Fruit fly (Drosophila melanogaster): ENCODE results near the gene CG12320.

Gene CG12320

dm6 chr3R:18235879-18236278 lies 16.7 kb downstream of the CG12320 start, which contains the start of gene repo:
repo (plus strand) TSS chr3R:18236192.
- peak; percentile 61; the same call in 2 of the 3 replicates for TF ChIP-seq CG4496 (GFP tag; IDR thresholded peaks at IDR 0.05)
- no peak for TF ChIP-seq Pif1B (GFP tag; optimal IDR thresholded peaks at IDR 0.05)
- TF ChIP-seq CG13204 (GFP tag; optimal IDR thresholded peaks at IDR 0.05), result peak; percentile 3

- TF ChIP-seq gl (tag; optimal IDR thresholded peaks at IDR 0.05), result no peak
- 0 out of 3 replicates have a peak, but pooled peaks have one; percentile 14 for TF ChIP-seq fd96Ca (GFP tag; IDR thresholded peaks at IDR 0.05)
These were observed 17.8 kb downstream of the CG12320 start for dm6 chr3R:18234699-18235257.

DNA sequence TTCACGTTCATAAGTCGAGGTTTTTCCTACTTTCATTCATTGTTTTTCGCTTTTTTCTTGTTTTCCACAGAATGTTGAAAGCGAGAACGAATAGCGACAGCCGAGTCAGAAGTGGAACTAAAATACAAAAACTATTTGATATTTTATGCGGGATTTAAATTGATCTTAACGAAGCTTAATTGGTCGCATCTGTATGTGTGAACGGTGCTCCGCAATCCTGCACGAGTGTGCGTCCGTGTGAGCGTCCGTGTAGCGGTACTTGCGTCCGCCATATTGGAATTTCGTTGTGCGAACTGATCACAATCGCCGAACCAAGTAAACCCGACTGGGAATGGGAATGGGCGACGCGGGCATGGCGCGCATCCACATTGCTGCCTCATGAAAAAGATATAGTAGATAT lies 20.3 kb downstream of the CG12320 start:
- no peak for TF ChIP-seq EcR (GFP tag; optimal IDR thresholded peaks at IDR 0.05)
- TF ChIP-seq CG8301 (tag; optimal IDR thresholded peaks at IDR 0.05), result no peak
- no peak for TF ChIP-seq CG15710 (tag; optimal IDR thresholded peaks at IDR 0.05)
- TF ChIP-seq CG9948 (tag; optimal IDR thresholded peaks at IDR 0.05), result no peak
- no peak for TF ChIP-seq D1 (tag; optimal IDR thresholded peaks at IDR 0.05)
- TF ChIP-seq CG14655 (GFP tag; optimal IDR thresholded peaks at IDR 0.05), result no peak
- no peak for TF ChIP-seq CG8159 (tag; optimal IDR thresholded peaks at IDR 0.05)

- no peak for TF ChIP-seq rn (GFP tag; IDR thresholded peaks at IDR 0.05)
- no peak for TF ChIP-seq gl (tag; optimal IDR thresholded peaks at IDR 0.05)
- TF ChIP-seq CG17806 (tag; optimal IDR thresholded peaks at IDR 0.05), result no peak
- no peak for TF ChIP-seq Ets98B (GFP tag; IDR thresholded peaks at IDR 0.05)
- no peak for TF ChIP-seq CG13204 (GFP tag; optimal IDR thresholded peaks at IDR 0.05)
- TF ChIP-seq D1 (tag; optimal IDR thresholded peaks at IDR 0.05), result no peak
- no peak for TF ChIP-seq CG8301 (tag; optimal IDR thresholded peaks at IDR 0.05)
- no peak for TF ChIP-seq Pif1A (GFP tag; optimal IDR thresholded peaks at IDR 0.05)
- TF ChIP-seq CG10348 (GFP tag; IDR thresholded peaks at IDR 0.05), result no peak
- no peak for TF ChIP-seq CG9948 (tag; optimal IDR thresholded peaks at IDR 0.05)
- TF ChIP-seq Pif1B (GFP tag; optimal IDR thresholded peaks at IDR 0.05), result no peak
- TF ChIP-seq EcR (GFP tag; optimal IDR thresholded peaks at IDR 0.05), result no peak
- TF ChIP-seq CG12605 (GFP tag; IDR thresholded peaks at IDR 0.05), result no peak
- TF ChIP-seq CG15710 (tag; optimal IDR thresholded peaks at IDR 0.05), result no peak
- TF ChIP-seq CG34367 (tag; optimal IDR thresholded peaks at IDR 0.05), result no peak
- TF ChIP-seq Snoo (tag; optimal IDR thresholded peaks at IDR 0.05), result no peak
- TF ChIP-seq CG32121 (GFP tag; IDR thresholded peaks at IDR 0.05), result no peak
- no peak for TF ChIP-seq CG14655 (GFP tag; optimal IDR thresholded peaks at IDR 0.05)
- no peak for TF ChIP-seq fd96Ca (GFP tag; IDR thresholded peaks at IDR 0.05)
- no peak for TF ChIP-seq CG8159 (tag; optimal IDR thresholded peaks at IDR 0.05)
These were observed 22.3 kb downstream of the CG12320 start for dm6 chr3R:18230229-18230628.

DNA sequence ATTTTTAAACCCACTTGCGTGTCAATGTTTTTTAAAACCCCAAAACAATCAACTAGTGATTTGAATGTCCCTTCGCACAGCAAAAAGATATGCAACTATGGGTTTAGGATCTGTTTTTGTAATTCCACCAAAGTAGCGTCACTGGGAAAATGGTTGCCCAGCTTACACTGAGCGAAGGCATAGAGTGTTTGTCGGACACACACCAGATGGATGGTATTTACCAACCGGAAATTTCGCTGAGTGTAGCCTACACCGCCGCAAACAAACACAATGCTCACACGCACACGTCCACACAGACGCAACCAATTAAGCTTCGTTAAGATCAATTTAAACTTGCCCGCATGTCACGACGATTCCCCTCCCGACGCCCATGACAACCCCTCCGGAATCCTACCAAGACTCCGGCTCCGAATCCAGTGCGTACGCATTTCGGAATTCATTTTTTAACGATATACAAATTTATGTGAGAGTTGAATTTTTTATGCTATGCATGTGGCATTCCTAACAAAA lies 23.8 kb downstream of the CG12320 start:
- peak; percentile 29; the same call in 1 of the 2 replicates for TF ChIP-seq Ets98B (GFP tag; IDR thresholded peaks at IDR 0.05)
- no peak for TF ChIP-seq CG8301 (tag; optimal IDR thresholded peaks at IDR 0.05)

DNA sequence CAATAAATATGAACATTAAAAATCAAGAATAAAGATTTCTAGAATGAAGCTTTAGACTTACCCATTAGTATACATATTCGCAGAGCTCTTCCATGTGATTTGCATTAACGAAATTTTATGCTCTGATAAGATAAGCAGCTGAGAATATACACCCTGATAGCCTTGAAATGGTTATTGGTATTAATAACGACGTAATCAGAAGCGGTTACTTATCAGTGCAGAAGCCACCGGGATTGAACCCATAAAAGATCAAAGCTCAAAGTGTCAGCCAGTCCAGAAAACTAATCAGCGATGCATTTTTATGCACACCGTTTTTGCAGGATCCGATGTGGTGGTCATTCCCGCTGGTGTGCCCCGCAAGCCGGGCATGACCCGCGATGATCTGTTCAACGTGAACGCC lies 25.1 kb downstream of the CG12320 start:
- TF ChIP-seq CG12605 (GFP tag; IDR thresholded peaks at IDR 0.05), result no peak
- TF ChIP-seq CG15710 (tag; optimal IDR thresholded peaks at IDR 0.05), result no peak
- no peak for TF ChIP-seq Pif1B (GFP tag; optimal IDR thresholded peaks at IDR 0.05)
- no peak for TF ChIP-seq Ets98B (GFP tag; IDR thresholded peaks at IDR 0.05)
- no peak for TF ChIP-seq Pif1A (GFP tag; optimal IDR thresholded peaks at IDR 0.05)
- no peak for TF ChIP-seq CG17806 (tag; optimal IDR thresholded peaks at IDR 0.05)
- TF ChIP-seq gl (tag; optimal IDR thresholded peaks at IDR 0.05), result no peak
- TF ChIP-seq EcR (GFP tag; optimal IDR thresholded peaks at IDR 0.05), result no peak
- TF ChIP-seq CG34367 (tag; optimal IDR thresholded peaks at IDR 0.05), result no peak
- no peak for TF ChIP-seq CG13204 (GFP tag; optimal IDR thresholded peaks at IDR 0.05)
- TF ChIP-seq CG8301 (tag; optimal IDR thresholded peaks at IDR 0.05), result no peak
- no peak for TF ChIP-seq CG14655 (GFP tag; optimal IDR thresholded peaks at IDR 0.05)
- TF ChIP-seq CG9948 (tag; optimal IDR thresholded peaks at IDR 0.05), result no peak
- no peak for TF ChIP-seq rn (GFP tag; IDR thresholded peaks at IDR 0.05)
- no peak for TF ChIP-seq CG32121 (GFP tag; IDR thresholded peaks at IDR 0.05)

DNA sequence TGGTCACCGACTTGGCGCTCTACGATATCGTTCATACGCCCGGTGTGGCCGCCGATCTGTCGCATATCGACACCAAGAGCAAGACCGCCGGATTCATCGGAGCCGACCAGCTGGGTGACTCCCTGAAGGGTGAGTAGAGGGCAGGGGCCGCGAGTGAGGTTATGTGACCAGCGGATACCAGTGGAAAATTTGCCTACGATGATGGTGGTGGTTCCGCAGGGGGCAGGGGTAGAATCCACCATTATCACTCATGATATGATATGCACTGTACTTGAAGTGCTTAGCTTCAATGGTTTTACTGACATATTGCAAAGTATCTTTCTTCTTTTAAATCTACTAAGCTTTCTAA lies 25.8 kb downstream of the CG12320 start:
- no peak for TF ChIP-seq CG10348 (GFP tag; IDR thresholded peaks at IDR 0.05)
- TF ChIP-seq fd96Ca (GFP tag; IDR thresholded peaks at IDR 0.05), result no peak
- no peak for TF ChIP-seq CG13204 (GFP tag; optimal IDR thresholded peaks at IDR 0.05)
- TF ChIP-seq CG4496 (GFP tag; IDR thresholded peaks at IDR 0.05), result peak; percentile 24; the same call in 2 of the 3 replicates
- no peak for TF ChIP-seq gl (tag; optimal IDR thresholded peaks at IDR 0.05)
- TF ChIP-seq CG32121 (GFP tag; IDR thresholded peaks at IDR 0.05), result 0 out of 2 replicates have a peak, but pooled peaks have one; percentile 25
- TF ChIP-seq EcR (GFP tag; optimal IDR thresholded peaks at IDR 0.05), result peak; percentile 73
- no peak for TF ChIP-seq Pif1A (GFP tag; optimal IDR thresholded peaks at IDR 0.05)

All from whole organism, pupa.